Worm (Caenorhabditis elegans): Measurements from ENCODE around the gene srw-91.

- TF ChIP-seq ets-7 (tag; optimal IDR thresholded peaks at IDR 0.05) (no peak), flt-1 (GFP tag; IDR thresholded peaks at IDR 0.05) (no peak), ceh-13 (GFP tag; optimal IDR thresholded peaks at IDR 0.05) (no peak), ama-1 (optimal IDR thresholded peaks at IDR 0.05) (no peak), ceh-36 (tag; optimal IDR thresholded peaks at IDR 0.05) (no peak), scrt-1 (GFP tag; IDR thresholded peaks at IDR 0.05) (no peak), hmg-4 (GFP tag; optimal IDR thresholded peaks at IDR 0.05) (no peak)
Measured at ce11 chrV:1701584-1702101, 21.0 kb upstream of the srw-91 start, which contains the start of gene srw-90.
